Worm (Caenorhabditis elegans): ENCODE results near the gene prp-8.

Gene prp-8

ce11 chrIII:8132496-8132895 is 31.7 kb upstream of the prp-8 start:
- TF ChIP-seq ztf-1 (GFP tag; conservative IDR thresholded peaks at IDR 0.05) (no peak), aly-2 (tag; optimal IDR thresholded peaks at IDR 0.05) (no peak), Y55F3AM.14 (GFP tag; optimal IDR thresholded peaks at IDR 0.05) (no peak), nhr-237 (tag; optimal IDR thresholded peaks at IDR 0.05) (no peak), nhr-77 (tag; optimal IDR thresholded peaks at IDR 0.05) (no peak), peb-1 (tag; optimal IDR thresholded peaks at IDR 0.05) (peak; percentile 10), lsy-2 (tag; optimal IDR thresholded peaks at IDR 0.05) (no peak), nhr-129 (tag; optimal IDR thresholded peaks at IDR 0.05) (peak; percentile 9), ama-1 (optimal IDR thresholded peaks at IDR 0.05) (no peak), nhr-6 (tag; optimal IDR thresholded peaks at IDR 0.05) (no peak)

ce11 chrIII:8133346-8133745 is 30.8 kb upstream of the prp-8 start, which contains the start of gene C14B9.2:
Gene C14B9.2, plus strand, starts transcription at chrIII:8133665.
- no peak for TF ChIP-seq lin-11 (tag; optimal IDR thresholded peaks at IDR 0.05)
- peak; percentile 36 for TF ChIP-seq crh-2 (tag; optimal IDR thresholded peaks at IDR 0.05)
- no peak for TF ChIP-seq nhr-11 (tag; optimal IDR thresholded peaks at IDR 0.05)
- no peak for TF ChIP-seq lin-39 (tag; optimal IDR thresholded peaks at IDR 0.05)
- no peak for TF ChIP-seq ama-1 (optimal IDR thresholded peaks at IDR 0.05)
- TF ChIP-seq fos-1 (tag; optimal IDR thresholded peaks at IDR 0.05): peak; percentile 6
- TF ChIP-seq Y55F3AM.14 (GFP tag; optimal IDR thresholded peaks at IDR 0.05): no peak

ce11 chrIII:8136517-8137099 is 27.6 kb upstream of the prp-8 start:
- no peak for TF ChIP-seq dmd-4 (tag; optimal IDR thresholded peaks at IDR 0.05)
- no peak for TF ChIP-seq peb-1 (tag; optimal IDR thresholded peaks at IDR 0.05)
- peak; percentile 1 for TF ChIP-seq sma-9 (GFP tag; optimal IDR thresholded peaks at IDR 0.05)
- TF ChIP-seq sma-9 (tag; optimal IDR thresholded peaks at IDR 0.05): no peak
- TF ChIP-seq nhr-77 (tag; optimal IDR thresholded peaks at IDR 0.05): peak; percentile 14
- TF ChIP-seq crh-2 (tag; optimal IDR thresholded peaks at IDR 0.05): peak; percentile 22
- TF ChIP-seq F13H6.1 (tag; optimal IDR thresholded peaks at IDR 0.05): peak; percentile 47
- no peak for TF ChIP-seq lsy-2 (tag; optimal IDR thresholded peaks at IDR 0.05)
- no peak for TF ChIP-seq ztf-1 (GFP tag; conservative IDR thresholded peaks at IDR 0.05)
- peak; percentile 50 for TF ChIP-seq nhr-129 (tag; optimal IDR thresholded peaks at IDR 0.05)

ce11 chrIII:8137777-8138176 is 26.4 kb upstream of the prp-8 start, which contains the start of gene hsp-12.2:
Gene hsp-12.2, plus strand, starts transcription at chrIII:8138077.
- TF ChIP-seq unc-39 (tag; optimal IDR thresholded peaks at IDR 0.05) (no peak), nhr-12 (tag; optimal IDR thresholded peaks at IDR 0.05) (no peak), sma-3 (GFP tag; optimal IDR thresholded peaks at IDR 0.05) (no peak), nhr-21 (tag; optimal IDR thresholded peaks at IDR 0.05) (no peak), sem-4 (tag; optimal IDR thresholded peaks at IDR 0.05) (no peak), zag-1 (tag; optimal IDR thresholded peaks at IDR 0.05) (no peak), nhr-6 (tag; optimal IDR thresholded peaks at IDR 0.05) (no peak), nhr-10 (tag; optimal IDR thresholded peaks at IDR 0.05) (no peak), unc-55 (GFP tag; optimal IDR thresholded peaks at IDR 0.05) (no peak), nhr-129 (tag; optimal IDR thresholded peaks at IDR 0.05) (no peak), mbf-1 (tag; optimal IDR thresholded peaks at IDR 0.05) (no peak), egl-27 (tag; optimal IDR thresholded peaks at IDR 0.05) (no peak), ztf-1 (GFP tag; conservative IDR thresholded peaks at IDR 0.05) (no peak), C34F6.9 (tag; optimal IDR thresholded peaks at IDR 0.05) (no peak), nhr-23 (tag; optimal IDR thresholded peaks at IDR 0.05) (no peak), alr-1 (tag; optimal IDR thresholded peaks at IDR 0.05) (no peak), nhr-77 (tag; optimal IDR thresholded peaks at IDR 0.05) (no peak), crh-2 (tag; optimal IDR thresholded peaks at IDR 0.05) (no peak)

- no peak for TF ChIP-seq elt-1 (tag; optimal IDR thresholded peaks at IDR 0.05)
- no peak for TF ChIP-seq nhr-77 (tag; optimal IDR thresholded peaks at IDR 0.05)
- TF ChIP-seq sma-9 (GFP tag; optimal IDR thresholded peaks at IDR 0.05): no peak
- no peak for TF ChIP-seq sma-9 (tag; optimal IDR thresholded peaks at IDR 0.05)
- no peak for TF ChIP-seq nhr-12 (tag; optimal IDR thresholded peaks at IDR 0.05)
- no peak for TF ChIP-seq ceh-16 (tag; optimal IDR thresholded peaks at IDR 0.05)
- TF ChIP-seq skn-1 (tag; optimal IDR thresholded peaks at IDR 0.05): no peak
- no peak for TF ChIP-seq unc-55 (GFP tag; optimal IDR thresholded peaks at IDR 0.05)
- TF ChIP-seq sem-4 (tag; optimal IDR thresholded peaks at IDR 0.05): no peak
- TF ChIP-seq R02D3.7 (tag; optimal IDR thresholded peaks at IDR 0.05): no peak
Observed at ce11 chrIII:8142217-8142616, 22.0 kb upstream of the prp-8 start.
